Fruit fly (Drosophila melanogaster): ENCODE data around the gene tgo.

The tgo gene

dm6 chr3R:9019689-9020138 lies at the start of gene tgo:
Gene tgo, minus strand, starts transcription at chr3R:9020022.
- no peak for TF ChIP-seq pan (optimal IDR thresholded peaks at IDR 0.05)
- no peak for TF ChIP-seq Dll (optimal IDR thresholded peaks at IDR 0.05)
- TF ChIP-seq EcR (GFP tag; optimal IDR thresholded peaks at IDR 0.05) = no peak
- TF ChIP-seq psq (optimal IDR thresholded peaks at IDR 0.05) = no peak
- no peak for TF ChIP-seq CG8478 (optimal IDR thresholded peaks at IDR 0.05)
- no peak for TF ChIP-seq usp (GFP tag; optimal IDR thresholded peaks at IDR 0.05)

DNA sequence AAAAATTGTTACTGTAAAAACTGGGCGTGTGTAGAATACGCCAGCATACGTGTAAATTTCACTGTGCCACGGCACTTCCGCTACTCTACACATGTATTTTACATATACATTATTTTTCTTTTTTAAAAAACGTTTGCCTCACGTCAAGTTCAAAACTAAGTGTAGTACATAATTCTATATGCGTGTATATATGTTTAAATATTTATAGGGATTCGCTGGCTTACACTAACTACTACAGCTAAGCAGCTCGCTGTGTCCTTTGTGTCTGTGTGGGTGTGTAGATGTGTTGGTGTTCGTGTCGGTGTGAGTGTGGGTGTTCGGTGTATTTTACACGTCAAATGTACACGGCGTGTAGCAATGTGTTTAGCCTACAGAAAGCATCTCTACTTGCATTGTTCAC lies 48.6 kb upstream of the tgo start:
- TF ChIP-seq usp (GFP tag; optimal IDR thresholded peaks at IDR 0.05) (no peak), Dll (optimal IDR thresholded peaks at IDR 0.05) (no peak), CG8478 (optimal IDR thresholded peaks at IDR 0.05) (no peak), pan (optimal IDR thresholded peaks at IDR 0.05) (no peak), EcR (GFP tag; optimal IDR thresholded peaks at IDR 0.05) (no peak), psq (optimal IDR thresholded peaks at IDR 0.05) (no peak)

dm6 chr3R:9064874-9065273 lies 45.1 kb upstream of the tgo start, which contains the start of the genes beag and Ada:
Gene beag, minus strand, starts transcription at chr3R:9065078.
Gene Ada, plus strand, starts transcription at chr3R:9065183.
- TF ChIP-seq EcR (GFP tag; optimal IDR thresholded peaks at IDR 0.05) (no peak), CG8478 (optimal IDR thresholded peaks at IDR 0.05) (no peak), usp (GFP tag; optimal IDR thresholded peaks at IDR 0.05) (no peak), psq (optimal IDR thresholded peaks at IDR 0.05) (no peak), Dll (optimal IDR thresholded peaks at IDR 0.05) (no peak), pan (optimal IDR thresholded peaks at IDR 0.05) (no peak)

- no peak for TF ChIP-seq usp (GFP tag; optimal IDR thresholded peaks at IDR 0.05)
- TF ChIP-seq pan (optimal IDR thresholded peaks at IDR 0.05) = no peak
- no peak for TF ChIP-seq Dll (optimal IDR thresholded peaks at IDR 0.05)
- no peak for TF ChIP-seq psq (optimal IDR thresholded peaks at IDR 0.05)
- TF ChIP-seq CG8478 (optimal IDR thresholded peaks at IDR 0.05) = no peak
- no peak for TF ChIP-seq EcR (GFP tag; optimal IDR thresholded peaks at IDR 0.05)
Measured at dm6 chr3R:9062756-9063155, 42.9 kb upstream of the tgo start.

DNA sequence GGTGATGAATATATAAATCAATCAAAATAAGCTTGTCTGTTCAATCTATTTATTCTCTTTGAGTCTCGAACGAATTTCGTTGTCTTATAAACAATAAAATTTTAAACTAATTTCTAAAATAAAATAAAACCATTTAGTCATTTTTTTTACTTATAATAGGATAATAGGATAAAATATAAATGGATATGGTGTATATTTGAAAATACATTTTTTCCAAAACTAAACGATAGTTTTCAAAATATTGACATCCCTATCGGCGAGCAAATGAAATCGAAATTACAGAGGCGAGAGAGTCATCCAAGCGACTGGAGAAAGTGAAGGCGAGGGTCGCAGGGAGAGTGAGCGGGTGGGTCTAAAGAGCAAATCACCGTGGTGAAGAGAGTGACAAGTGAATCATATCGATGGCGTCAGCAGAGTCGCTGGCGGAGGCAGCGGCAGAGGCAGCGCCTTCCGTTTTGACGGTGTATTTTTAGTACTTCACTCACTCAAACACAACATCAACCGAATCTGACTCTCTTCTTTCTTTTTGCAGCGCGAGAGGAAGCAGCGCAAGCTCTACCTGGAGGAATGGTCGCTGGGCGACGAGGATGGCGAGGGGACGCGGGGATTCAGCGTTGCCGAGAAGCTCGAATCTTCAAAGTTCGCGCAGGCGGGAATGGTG lies 37.7 kb upstream of the tgo start:
- TF ChIP-seq Dll (optimal IDR thresholded peaks at IDR 0.05) = peak; percentile 90
- TF ChIP-seq CG8478 (optimal IDR thresholded peaks at IDR 0.05) = no peak

dm6 chr3R:9057032-9057397 lies 37.2 kb upstream of the tgo start:
- no peak for TF ChIP-seq CG8478 (optimal IDR thresholded peaks at IDR 0.05)

- no peak for TF ChIP-seq EcR (GFP tag; optimal IDR thresholded peaks at IDR 0.05)
- peak; percentile 75 for TF ChIP-seq Dll (optimal IDR thresholded peaks at IDR 0.05)
Measured at dm6 chr3R:9056409-9057031, 36.7 kb upstream of the tgo start.

- TF ChIP-seq usp (GFP tag; optimal IDR thresholded peaks at IDR 0.05) (no peak), EcR (GFP tag; optimal IDR thresholded peaks at IDR 0.05) (no peak), psq (optimal IDR thresholded peaks at IDR 0.05) (no peak), CG8478 (optimal IDR thresholded peaks at IDR 0.05) (no peak), Dll (optimal IDR thresholded peaks at IDR 0.05) (no peak), pan (optimal IDR thresholded peaks at IDR 0.05) (no peak)
Measured at dm6 chr3R:9055119-9056105, 35.6 kb upstream of the tgo start.

- TF ChIP-seq Dll (optimal IDR thresholded peaks at IDR 0.05) (peak; percentile 42), EcR (GFP tag; optimal IDR thresholded peaks at IDR 0.05) (no peak), usp (GFP tag; optimal IDR thresholded peaks at IDR 0.05) (no peak), CG8478 (optimal IDR thresholded peaks at IDR 0.05) (no peak)
Measured at dm6 chr3R:9054442-9055118, 34.8 kb upstream of the tgo start.

DNA sequence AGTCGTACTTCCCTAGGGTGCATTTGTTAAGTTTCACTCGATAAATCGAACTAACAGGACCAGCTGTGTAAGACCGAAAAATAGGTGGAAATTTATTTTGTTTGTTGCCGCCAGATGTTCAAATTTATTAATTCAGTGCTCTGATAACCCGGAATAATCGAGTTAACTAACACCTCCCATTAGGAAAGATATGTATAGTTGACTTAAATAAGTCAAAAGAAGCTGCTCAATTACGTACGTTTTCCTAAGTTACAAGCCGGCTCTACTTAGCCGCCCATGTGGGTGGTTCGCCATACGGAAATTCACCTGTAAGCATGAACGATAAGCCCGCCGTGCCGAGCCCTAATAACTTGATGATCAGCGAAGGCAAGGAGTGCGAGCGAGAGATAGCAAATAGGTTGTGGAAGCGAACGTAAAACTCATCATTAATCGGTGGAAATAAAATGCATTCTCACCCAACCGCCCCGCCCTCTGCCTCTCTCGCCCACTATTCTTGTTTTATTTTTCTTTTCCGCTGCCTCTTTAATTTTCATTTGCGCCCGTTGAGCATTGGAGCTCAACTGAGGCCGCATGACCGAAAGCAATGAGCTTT lies 34.1 kb upstream of the tgo start:
- TF ChIP-seq EcR (GFP tag; optimal IDR thresholded peaks at IDR 0.05) (peak in 1 of 2 experiments; percentile 24), pan (optimal IDR thresholded peaks at IDR 0.05) (no peak)

DNA sequence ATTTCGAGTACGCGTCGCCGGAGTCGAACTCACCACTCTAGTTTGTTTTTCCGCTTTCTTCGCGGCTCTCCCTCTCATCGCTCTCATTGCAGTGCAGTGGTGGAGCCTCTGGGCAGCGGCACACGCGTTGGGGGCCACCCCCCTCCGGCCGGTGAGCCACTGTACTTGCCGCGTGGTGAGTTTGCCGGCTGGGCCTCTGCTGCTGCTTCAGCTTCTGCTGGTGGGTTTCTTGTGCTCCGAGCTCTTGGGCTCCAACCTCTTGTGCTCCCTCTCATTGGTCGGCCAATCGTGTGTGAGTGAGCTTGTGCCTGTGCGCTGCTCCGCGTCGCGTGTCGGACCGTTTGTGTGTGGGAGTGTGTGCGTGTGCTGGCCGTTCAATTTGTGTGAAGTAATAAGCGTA lies 33.2 kb upstream of the tgo start:
- TF ChIP-seq psq (optimal IDR thresholded peaks at IDR 0.05) (no peak), Dll (optimal IDR thresholded peaks at IDR 0.05) (peak; percentile 93)

Measured in whole organism.